Fruit fly (Drosophila melanogaster): ENCODE data around the gene CG12986.

Gene CG12986

DNA sequence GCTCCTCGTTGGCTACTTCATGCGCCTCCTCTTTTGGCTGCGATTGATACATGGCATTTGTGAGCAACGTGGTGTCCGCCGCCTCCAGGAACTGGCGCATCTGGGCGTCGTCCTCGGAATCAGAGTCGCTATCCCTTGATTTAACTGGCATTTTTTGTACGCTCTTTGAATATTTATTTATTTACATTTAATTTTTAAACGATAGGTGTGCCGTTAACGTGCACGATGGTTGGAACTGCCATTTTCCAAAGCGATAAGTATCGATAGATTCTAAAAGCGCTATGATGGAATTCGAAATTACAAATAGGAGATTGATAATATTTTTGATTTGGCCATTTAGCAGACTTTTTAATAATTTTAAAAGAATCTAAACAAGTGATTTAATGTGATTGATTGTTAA, 33.0 kb upstream of the CG12986 start, which contains the start of gene CG32554 (continued):
- no peak for TF ChIP-seq Bdp1 (GFP tag; optimal IDR thresholded peaks at IDR 0.05)
- TF ChIP-seq ci (GFP tag; IDR thresholded peaks at IDR 0.05): no peak
- TF ChIP-seq CG12744 (GFP tag; optimal IDR thresholded peaks at IDR 0.05): no peak
- TF ChIP-seq CoRest (tag; optimal IDR thresholded peaks at IDR 0.05): no peak
- no peak for TF ChIP-seq Sry-β (GFP tag; optimal IDR thresholded peaks at IDR 0.05)
- peak; percentile 18 for TF ChIP-seq CG10267 (tag; optimal IDR thresholded peaks at IDR 0.05)
- TF ChIP-seq sens (GFP tag): peak; percentile 55
- TF ChIP-seq gsb (GFP tag; IDR thresholded peaks at IDR 0.05): no peak
- peak; percentile 23 for TF ChIP-seq Ets97D (GFP tag; optimal IDR thresholded peaks at IDR 0.05)
- TF ChIP-seq pzg (GFP tag; optimal IDR thresholded peaks at IDR 0.05): peak; percentile 48
- TF ChIP-seq Myb (GFP tag; optimal IDR thresholded peaks at IDR 0.05): peak; percentile 61
- no peak for TF ChIP-seq CG17568 (GFP tag; optimal IDR thresholded peaks at IDR 0.05)
- peak; percentile 77 for TF ChIP-seq CG2129 (GFP tag; IDR thresholded peaks at IDR 0.05; ENCODE audit: partially characterized antibody)
- no peak for TF ChIP-seq CG12769 (tag; optimal IDR thresholded peaks at IDR 0.05)
- TF ChIP-seq otp (GFP tag; IDR thresholded peaks at IDR 0.05): no peak
- no peak for TF ChIP-seq CG11695 (GFP tag; IDR thresholded peaks at IDR 0.05)
- no peak for TF ChIP-seq gro (GFP tag; optimal IDR thresholded peaks at IDR 0.05)
- no peak for TF ChIP-seq abd-A (tag; optimal IDR thresholded peaks at IDR 0.05)
- TF ChIP-seq Med (GFP tag): peak; percentile 59
- TF ChIP-seq Lim3 (GFP tag; IDR thresholded peaks at IDR 0.05): no peak
- TF ChIP-seq CG9817 (tag; optimal IDR thresholded peaks at IDR 0.05): no peak
- TF ChIP-seq danr (GFP tag; IDR thresholded peaks at IDR 0.05): no peak
- no peak for TF ChIP-seq org-1 (GFP tag; optimal IDR thresholded peaks at IDR 0.05)
- TF ChIP-seq CG13287 (GFP tag; IDR thresholded peaks at IDR 0.05; ENCODE audit: partially characterized antibody): peak; percentile 96
- peak; percentile 83 for TF ChIP-seq hb (GFP tag; IDR thresholded peaks at IDR 0.05; ENCODE audit: partially characterized antibody)
- no peak for TF ChIP-seq CG32772 (GFP tag; IDR thresholded peaks at IDR 0.05)
- TF ChIP-seq so (GFP tag; IDR thresholded peaks at IDR 0.05): no peak
- TF ChIP-seq trem (tag; optimal IDR thresholded peaks at IDR 0.05): peak; percentile 95
- no peak for TF ChIP-seq pho (GFP tag; optimal IDR thresholded peaks at IDR 0.05)
- TF ChIP-seq CG17186 (GFP tag; optimal IDR thresholded peaks at IDR 0.05): peak; percentile 82
- peak; percentile 85 for TF ChIP-seq E2f2 (GFP tag; IDR thresholded peaks at IDR 0.05)
- TF ChIP-seq amos (GFP tag; IDR thresholded peaks at IDR 0.05; ENCODE audit: partially characterized antibody): peak; percentile 91
- no peak for TF ChIP-seq Hsf (GFP tag; optimal IDR thresholded peaks at IDR 0.05)
- no peak for TF ChIP-seq CrebB (tag; optimal IDR thresholded peaks at IDR 0.05)
- TF ChIP-seq HLH3B (GFP tag; IDR thresholded peaks at IDR 0.05): no peak
- peak; percentile 75 for TF ChIP-seq phol (tag; optimal IDR thresholded peaks at IDR 0.05)
- no peak for TF ChIP-seq CG5180 (GFP tag; optimal IDR thresholded peaks at IDR 0.05)
- no peak for TF ChIP-seq CG2712 (tag; optimal IDR thresholded peaks at IDR 0.05)
- no peak for TF ChIP-seq CG31224 (GFP tag; IDR thresholded peaks at IDR 0.05)
- peak; percentile 88 for TF ChIP-seq sna (GFP tag; IDR thresholded peaks at IDR 0.05; ENCODE audit: partially characterized antibody)
- TF ChIP-seq Sry-δ (GFP tag; optimal IDR thresholded peaks at IDR 0.05): peak; percentile 64
- peak; percentile 71 for TF ChIP-seq nerfin-2 (GFP tag; IDR thresholded peaks at IDR 0.05; ENCODE audit: partially characterized antibody)
- TF ChIP-seq Chrac-16 (GFP tag; optimal IDR thresholded peaks at IDR 0.05): no peak
- peak; percentile 73 for TF ChIP-seq Dref (GFP tag; IDR thresholded peaks at IDR 0.05)
- peak; percentile 5 for TF ChIP-seq stwl (tag; optimal IDR thresholded peaks at IDR 0.05)
- no peak for TF ChIP-seq CG9437 (GFP tag; optimal IDR thresholded peaks at IDR 0.05)
- no peak for TF ChIP-seq Ets65A (GFP tag)
- peak; percentile 80; the same call in 1 of the 2 replicates for TF ChIP-seq CG42726 (GFP tag; IDR thresholded peaks at IDR 0.05; ENCODE audit: partially characterized antibody)
- TF ChIP-seq Scr (GFP tag; IDR thresholded peaks at IDR 0.05; ENCODE audit: partially characterized antibody): peak; percentile 90
- TF ChIP-seq CG10543 (GFP tag; optimal IDR thresholded peaks at IDR 0.05): no peak
- peak; percentile 11 for TF ChIP-seq lbe (GFP tag; optimal IDR thresholded peaks at IDR 0.05)
